Fruit fly (Drosophila melanogaster) whole organism, prepupa: ENCODE data around the gene CG43645.

Experiments used
- CG11902 ChIP-seq: fragments of 200-800 bp; sonication (Bioruptor generic); optimal IDR thresholded peaks from 3 replicates; lab custom pipeline; 2016; ENCODE audit warnings: missing biosample characterization, missing genetic modification characterization
- Sox15 ChIP-seq: fragments of 200-800 bp; sonication (Bioruptor generic); optimal IDR thresholded peaks from 3 replicates; lab custom pipeline; 2016; ENCODE audit warnings: missing biosample characterization, missing genetic modification characterization
- dac ChIP-seq: fragments of 200-800 bp; sonication (Bioruptor generic); optimal IDR thresholded peaks from 2 replicates; lab custom pipeline; 2017; ENCODE audit warnings: missing biosample characterization, mild to moderate bottlenecking, missing genetic modification characterization
- lz ChIP-seq: fragments of 200-800 bp; sonication (Bioruptor generic); optimal IDR thresholded peaks from 3 replicates; lab custom pipeline; 2016; ENCODE audit warnings: missing biosample characterization, missing genetic modification characterization
- pdm3 ChIP-seq: fragments of 200-800 bp; sonication (Bioruptor generic); optimal IDR thresholded peaks from 3 replicates; lab custom pipeline; 2016; ENCODE audit warnings: missing biosample characterization, missing genetic modification characterization
- topi ChIP-seq: fragments of 200-800 bp; sonication (Bioruptor generic); optimal IDR thresholded peaks from 3 replicates; lab custom pipeline; 2016; ENCODE audit warnings: missing biosample characterization, missing genetic modification characterization

dm6 chr2L:17447071-17447470 is 38.5 kb upstream of the CG43645 start:
- TF ChIP-seq pdm3 (no peak), dac (GFP tag; lab: Kevin White, UChicago) (no peak), CG11902 (GFP tag; lab: Kevin White, UChicago) (no peak), Sox15 (GFP tag; lab: Kevin White, UChicago) (no peak), lz (GFP tag; lab: Kevin White, UChicago) (no peak), topi (no peak)
